Worm (Caenorhabditis elegans) whole organism, midembryonic: Measurements from ENCODE around the gene cyp-34A7.

Experiments used
- T22C8.4 ChIP-seq: fragments of 200-800 bp; sonication (Bioruptor generic); IDR thresholded peaks from 2 replicates; pipeline ENCODE4 v1.3.6; 2022; ENCODE audit warnings: missing genetic modification characterization, missing compliant biosample characterization
- cog-1 ChIP-seq: sonication (generic microtip); optimal IDR thresholded peaks from 2 replicates; lab custom pipeline; 2016; ENCODE audit warnings: missing genetic modification characterization, missing compliant biosample characterization
- flt-1 ChIP-seq: fragments of 200-800 bp; sonication (Bioruptor generic); IDR thresholded peaks from 2 replicates; pipeline ENCODE4 v1.3.6; 2022; ENCODE audit warnings: missing genetic modification characterization, missing compliant biosample characterization
- klf-2 ChIP-seq: fragments of 200-800 bp; sonication (Bioruptor generic); conservative IDR thresholded peaks from 2 replicates; pipeline ENCODE4 v1.3.6; 2022; ENCODE audit warnings: missing genetic modification reagents, missing genetic modification characterization, missing compliant biosample characterization
- med-1 ChIP-seq: sonication (generic microtip); optimal IDR thresholded peaks from 2 replicates; lab custom pipeline; 2017; ENCODE audit warnings: missing genetic modification characterization, mild to moderate bottlenecking, missing compliant biosample characterization, antibody characterized with exemption, missing genetic modification reagents; ENCODE audit not compliant: insufficient read depth
- ref-1 ChIP-seq: fragments of 200-800 bp; sonication (Bioruptor generic); conservative IDR thresholded peaks from 2 replicates; pipeline ENCODE4 v1.3.6; 2022; ENCODE audit warnings: missing genetic modification reagents, missing genetic modification characterization, missing compliant biosample characterization
- tab-1 ChIP-seq: fragments of 200-800 bp; sonication (Bioruptor generic); IDR thresholded peaks from 2 replicates; pipeline ENCODE4 v1.3.6; 2022; ENCODE audit warnings: missing genetic modification characterization, missing compliant biosample characterization
- ztf-23 ChIP-seq: fragments of 200-800 bp; sonication (Bioruptor generic); IDR thresholded peaks from 2 replicates; pipeline ENCODE4 v1.3.6; 2022; ENCODE audit warnings: missing genetic modification reagents, missing genetic modification characterization, missing compliant biosample characterization
- ztf-29 ChIP-seq: fragments of 200-800 bp; sonication (Bioruptor generic); IDR thresholded peaks from 2 replicates; pipeline ENCODE4 v1.3.6; 2022; ENCODE audit warnings: missing genetic modification reagents, missing genetic modification characterization, missing compliant biosample characterization

Gene cyp-34A7

ce11 chrV:3972846-3973245 is 9.2 kb upstream of the cyp-34A7 start, which contains the start of gene cyp-34A10:
TSS of gene cyp-34A10 (minus strand) at chrV:3972991.
- no peak for TF ChIP-seq tab-1 (GFP tag; lab: Robert Waterston, UW)
- TF ChIP-seq ztf-23 (GFP tag; lab: Robert Waterston, UW): no peak
- TF ChIP-seq T22C8.4 (GFP tag; lab: Robert Waterston, UW): no peak
- TF ChIP-seq cog-1 (tag; lab: Kevin White, UChicago): no peak
- no peak for TF ChIP-seq ref-1 (GFP tag; lab: Robert Waterston, UW)
- TF ChIP-seq flt-1 (GFP tag; lab: Robert Waterston, UW): no peak
- no peak for TF ChIP-seq klf-2 (GFP tag; lab: Robert Waterston, UW)
- no peak for TF ChIP-seq ztf-29 (GFP tag; lab: Robert Waterston, UW)
- TF ChIP-seq med-1 (GFP tag; lab: Kevin White, UChicago): no peak

DNA sequence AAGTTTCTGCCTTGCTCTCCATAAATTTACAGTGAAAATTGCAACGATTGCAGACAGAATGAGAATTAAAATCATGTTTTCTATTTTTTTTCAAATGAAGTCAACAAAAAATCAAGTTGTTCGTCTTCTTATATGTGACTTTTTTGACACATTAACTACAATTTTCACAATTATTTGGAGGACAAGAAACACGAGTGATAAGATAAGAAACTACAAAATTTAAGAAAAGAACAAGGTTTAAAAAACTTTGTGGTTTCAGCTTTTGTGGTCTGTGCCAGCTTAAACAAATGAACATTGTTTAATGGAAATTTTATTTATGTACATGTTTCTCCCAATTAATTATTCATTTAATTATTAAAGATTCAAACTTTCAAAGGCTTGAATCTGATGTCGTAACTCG is 6.8 kb upstream of the cyp-34A7 start, which contains the start of gene cyp-34A9:
Gene cyp-34A9, minus strand, starts transcription at position 131 of the 400 bp plus-strand sequence.
- TF ChIP-seq ref-1 (GFP tag; lab: Robert Waterston, UW): no peak
- TF ChIP-seq flt-1 (GFP tag; lab: Robert Waterston, UW): no peak
- no peak for TF ChIP-seq med-1 (GFP tag; lab: Kevin White, UChicago)
- TF ChIP-seq klf-2 (GFP tag; lab: Robert Waterston, UW): no peak

- TF ChIP-seq tab-1 (GFP tag; lab: Robert Waterston, UW): no peak
- no peak for TF ChIP-seq med-1 (GFP tag; lab: Kevin White, UChicago)
- no peak for TF ChIP-seq T22C8.4 (GFP tag; lab: Robert Waterston, UW)
- TF ChIP-seq klf-2 (GFP tag; lab: Robert Waterston, UW): no peak
- no peak for TF ChIP-seq cog-1 (tag; lab: Kevin White, UChicago)
- TF ChIP-seq flt-1 (GFP tag; lab: Robert Waterston, UW): no peak
- TF ChIP-seq ztf-29 (GFP tag; lab: Robert Waterston, UW): no peak
- TF ChIP-seq ref-1 (GFP tag; lab: Robert Waterston, UW): no peak
- TF ChIP-seq ztf-23 (GFP tag; lab: Robert Waterston, UW): no peak
Observed at ce11 chrV:3969664-3970063, 6.0 kb upstream of the cyp-34A7 start.

ce11 chrV:3968929-3969328 is 5.3 kb upstream of the cyp-34A7 start:
- TF ChIP-seq flt-1 (GFP tag; lab: Robert Waterston, UW): no peak
- TF ChIP-seq ztf-23 (GFP tag; lab: Robert Waterston, UW): no peak
- no peak for TF ChIP-seq T22C8.4 (GFP tag; lab: Robert Waterston, UW)
- no peak for TF ChIP-seq ref-1 (GFP tag; lab: Robert Waterston, UW)
- no peak for TF ChIP-seq klf-2 (GFP tag; lab: Robert Waterston, UW)
- no peak for TF ChIP-seq med-1 (GFP tag; lab: Kevin White, UChicago)
- TF ChIP-seq tab-1 (GFP tag; lab: Robert Waterston, UW): no peak
- no peak for TF ChIP-seq ztf-29 (GFP tag; lab: Robert Waterston, UW)
- TF ChIP-seq cog-1 (tag; lab: Kevin White, UChicago): no peak

DNA sequence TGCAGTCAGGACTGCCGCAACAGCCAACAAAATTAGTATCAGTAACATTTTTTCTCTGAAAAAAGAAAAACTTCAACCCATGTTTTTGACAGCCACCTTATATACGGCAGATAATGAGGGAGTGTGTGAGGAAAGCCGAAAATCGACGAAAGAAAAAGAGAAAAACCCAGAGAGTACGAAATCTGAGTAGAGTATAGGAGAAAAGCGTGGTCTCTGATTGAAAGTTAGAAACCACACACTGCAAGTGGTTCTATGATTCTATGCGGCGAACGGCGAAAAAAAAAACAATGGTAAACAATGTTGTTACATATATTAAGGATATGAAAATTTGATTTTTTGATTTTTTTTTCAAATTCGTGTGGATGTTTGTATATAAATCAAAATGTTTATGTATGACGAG is 4.1 kb upstream of the cyp-34A7 start, which contains the start of gene cyp-34A8:
Gene cyp-34A8, minus strand, starts transcription at position 62 of the 400 bp plus-strand sequence.
- TF ChIP-seq T22C8.4 (GFP tag; lab: Robert Waterston, UW): no peak
- TF ChIP-seq ztf-29 (GFP tag; lab: Robert Waterston, UW): no peak
- no peak for TF ChIP-seq cog-1 (tag; lab: Kevin White, UChicago)
- TF ChIP-seq med-1 (GFP tag; lab: Kevin White, UChicago): no peak
- no peak for TF ChIP-seq ztf-23 (GFP tag; lab: Robert Waterston, UW)
- no peak for TF ChIP-seq ref-1 (GFP tag; lab: Robert Waterston, UW)
- TF ChIP-seq tab-1 (GFP tag; lab: Robert Waterston, UW): no peak
- no peak for TF ChIP-seq klf-2 (GFP tag; lab: Robert Waterston, UW)
- no peak for TF ChIP-seq flt-1 (GFP tag; lab: Robert Waterston, UW)

ce11 chrV:3961235-3961634 is 2.4 kb downstream of the cyp-34A7 start, which contains the start of gene cyp-34A6:
TSS of gene cyp-34A6 (minus strand) at chrV:3961335.
- no peak for TF ChIP-seq klf-2 (GFP tag; lab: Robert Waterston, UW)
- TF ChIP-seq ztf-29 (GFP tag; lab: Robert Waterston, UW): no peak
- TF ChIP-seq tab-1 (GFP tag; lab: Robert Waterston, UW): no peak
- TF ChIP-seq ztf-23 (GFP tag; lab: Robert Waterston, UW): no peak
- TF ChIP-seq med-1 (GFP tag; lab: Kevin White, UChicago): no peak
- TF ChIP-seq ref-1 (GFP tag; lab: Robert Waterston, UW): no peak
- no peak for TF ChIP-seq T22C8.4 (GFP tag; lab: Robert Waterston, UW)
- no peak for TF ChIP-seq cog-1 (tag; lab: Kevin White, UChicago)

DNA sequence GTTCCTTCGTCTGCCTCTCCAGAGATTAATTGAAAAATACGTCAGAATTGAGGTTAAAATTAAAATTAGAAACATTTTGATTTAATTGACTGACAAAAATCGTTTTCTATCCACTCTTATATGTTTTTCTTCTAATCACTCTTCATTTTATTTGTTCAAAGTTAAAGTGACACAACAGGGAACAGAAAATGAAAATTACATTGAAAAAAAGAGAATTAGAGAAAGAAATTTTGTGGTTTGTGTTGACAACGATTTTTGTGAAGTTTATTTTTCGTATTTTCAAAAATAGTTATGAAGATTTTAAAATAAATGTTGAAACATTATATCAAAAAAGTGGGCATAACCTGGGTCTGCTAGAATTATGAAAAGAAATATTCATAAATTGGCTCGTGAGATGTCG is 6.0 kb downstream of the cyp-34A7 start, which contains the start of gene cyp-34A5:
Gene cyp-34A5, minus strand, starts transcription at position 101 of the 400 bp plus-strand sequence.
- TF ChIP-seq T22C8.4 (GFP tag; lab: Robert Waterston, UW) (no peak), klf-2 (GFP tag; lab: Robert Waterston, UW) (no peak), med-1 (GFP tag; lab: Kevin White, UChicago) (no peak), ztf-23 (GFP tag; lab: Robert Waterston, UW) (no peak), ref-1 (GFP tag; lab: Robert Waterston, UW) (no peak), flt-1 (GFP tag; lab: Robert Waterston, UW) (no peak), ztf-29 (GFP tag; lab: Robert Waterston, UW) (no peak), tab-1 (GFP tag; lab: Robert Waterston, UW) (no peak), cog-1 (tag; lab: Kevin White, UChicago) (no peak)

ce11 chrV:3953739-3954138 is 9.9 kb downstream of the cyp-34A7 start, which contains the start of gene str-247:
TSS of gene str-247 (plus strand) at chrV:3954039.
- TF ChIP-seq med-1 (GFP tag; lab: Kevin White, UChicago): no peak
- TF ChIP-seq ref-1 (GFP tag; lab: Robert Waterston, UW): no peak

ce11 chrV:3949723-3950122 is 13.9 kb downstream of the cyp-34A7 start, which contains the start of gene dach-1:
TSS of gene dach-1 (plus strand) at chrV:3950023.
- no peak for TF ChIP-seq flt-1 (GFP tag; lab: Robert Waterston, UW)
- TF ChIP-seq med-1 (GFP tag; lab: Kevin White, UChicago): no peak
- no peak for TF ChIP-seq T22C8.4 (GFP tag; lab: Robert Waterston, UW)
- no peak for TF ChIP-seq tab-1 (GFP tag; lab: Robert Waterston, UW)
- no peak for TF ChIP-seq ref-1 (GFP tag; lab: Robert Waterston, UW)
- TF ChIP-seq cog-1 (tag; lab: Kevin White, UChicago): no peak
- no peak for TF ChIP-seq ztf-29 (GFP tag; lab: Robert Waterston, UW)
- TF ChIP-seq klf-2 (GFP tag; lab: Robert Waterston, UW): no peak
- TF ChIP-seq ztf-23 (GFP tag; lab: Robert Waterston, UW): no peak
